Worm (Caenorhabditis elegans): ENCODE results near the gene fbxb-90.
A peak's percentile ranks its signal among the peaks of the same experiment; 100 is the strongest.

fbxb-90 gene

DNA sequence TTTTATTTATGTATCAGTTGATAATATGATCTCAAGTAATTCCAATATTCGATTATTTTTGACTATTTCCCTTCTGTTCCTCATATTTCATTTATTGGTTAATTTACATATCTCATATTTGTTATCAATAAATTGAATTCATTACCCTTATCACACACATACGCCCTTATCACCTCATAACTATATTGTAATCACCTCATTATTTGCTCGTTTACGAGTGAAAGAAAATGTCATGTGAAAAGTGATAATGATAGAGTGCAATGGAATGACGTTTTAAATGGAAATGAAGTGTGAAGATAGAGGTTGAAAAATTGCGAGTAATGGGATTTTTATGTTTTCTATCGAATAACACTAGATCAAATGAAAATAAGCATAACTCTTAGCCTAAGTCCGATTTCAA is 37.9 kb upstream of the fbxb-90 start:
- TF ChIP-seq npax-4 (tag; optimal IDR thresholded peaks at IDR 0.05) (no peak), unc-55 (GFP tag; optimal IDR thresholded peaks at IDR 0.05) (no peak), sox-4 (tag; optimal IDR thresholded peaks at IDR 0.05) (no peak), elt-2 (tag; optimal IDR thresholded peaks at IDR 0.05) (peak; percentile 99), pqm-1 (tag; optimal IDR thresholded peaks at IDR 0.05) (peak; percentile 53), pax-1 (tag; optimal IDR thresholded peaks at IDR 0.05) (no peak), ceh-45 (GFP tag; IDR thresholded peaks at IDR 0.05) (no peak), pros-1 (tag; optimal IDR thresholded peaks at IDR 0.05) (no peak), fkh-10 (GFP tag; optimal IDR thresholded peaks at IDR 0.05) (no peak), hlh-8 (tag; optimal IDR thresholded peaks at IDR 0.05) (no peak)

DNA sequence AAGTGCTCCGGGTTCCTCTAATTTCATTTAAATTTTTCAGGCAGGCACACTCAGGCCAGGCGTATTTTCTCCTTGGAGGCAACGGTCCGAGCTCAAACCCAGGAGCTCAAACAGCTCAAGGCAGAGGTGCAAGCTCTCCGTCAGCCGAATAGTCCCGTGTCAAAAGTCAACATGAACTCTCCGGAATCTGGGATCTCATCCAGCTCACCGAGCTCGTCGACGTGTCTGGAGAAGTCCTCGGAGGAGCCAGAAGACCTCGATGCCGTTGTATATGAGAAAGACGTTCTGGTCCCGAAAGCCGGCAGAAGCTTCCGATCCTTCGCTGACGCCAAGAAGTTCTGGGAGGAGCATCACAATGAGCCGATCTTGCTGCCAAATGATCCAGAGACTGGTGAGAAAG is 37.1 kb upstream of the fbxb-90 start:
- TF ChIP-seq sdc-2 (tag; optimal IDR thresholded peaks at IDR 0.05) (no peak), ceh-31 (tag; optimal IDR thresholded peaks at IDR 0.05) (no peak), ttx-3 (tag; optimal IDR thresholded peaks at IDR 0.05) (no peak), gmeb-2 (tag; optimal IDR thresholded peaks at IDR 0.05) (no peak), elt-2 (tag; optimal IDR thresholded peaks at IDR 0.05) (no peak), Y22D7AL.16 (tag; optimal IDR thresholded peaks at IDR 0.05) (no peak), pha-4 (tag; optimal IDR thresholded peaks at IDR 0.05) (no peak), rnt-1 (tag; optimal IDR thresholded peaks at IDR 0.05) (no peak), C08G9.2 (tag; optimal IDR thresholded peaks at IDR 0.05) (no peak), ets-4 (tag; optimal IDR thresholded peaks at IDR 0.05) (no peak), ceh-2 (tag; optimal IDR thresholded peaks at IDR 0.05) (no peak)

DNA sequence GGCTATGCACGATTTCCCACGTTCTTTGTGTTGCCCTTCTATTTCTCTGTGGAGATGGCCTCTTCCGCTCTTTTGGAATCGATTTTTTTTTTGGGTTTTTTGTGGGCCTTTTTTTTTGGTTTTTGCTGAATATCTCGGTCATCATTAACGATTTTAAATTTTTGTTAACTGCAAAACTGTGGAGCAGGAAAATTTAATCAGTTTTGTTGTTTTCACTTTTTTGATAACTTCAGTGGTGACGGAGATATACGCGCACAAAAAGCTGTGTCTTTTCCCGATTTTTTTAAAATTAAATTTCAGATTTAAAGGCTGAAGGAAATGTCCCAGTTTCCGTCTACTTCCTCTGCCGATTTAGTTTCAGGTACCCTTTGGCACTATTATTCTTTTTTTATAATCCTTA is 36.6 kb upstream of the fbxb-90 start, which contains the start of gene T24E12.1:
T24E12.1 (plus strand) TSS at position 301 of the 400 bp plus-strand sequence.
- TF ChIP-seq sox-2 (GFP tag; IDR thresholded peaks at IDR 0.05), result no peak
- TF ChIP-seq ceh-24 (tag; optimal IDR thresholded peaks at IDR 0.05), result no peak
- TF ChIP-seq hlh-13 (GFP tag; optimal IDR thresholded peaks at IDR 0.05), result no peak
- TF ChIP-seq hlh-15 (tag; optimal IDR thresholded peaks at IDR 0.05), result no peak
- no peak for TF ChIP-seq unc-42 (tag; optimal IDR thresholded peaks at IDR 0.05)
- TF ChIP-seq ceh-6 (GFP tag; optimal IDR thresholded peaks at IDR 0.05), result no peak
- TF ChIP-seq ceh-34 (tag; optimal IDR thresholded peaks at IDR 0.05), result no peak
- no peak for TF ChIP-seq ceh-19 (GFP tag; optimal IDR thresholded peaks at IDR 0.05)
- no peak for TF ChIP-seq T23F11.4 (GFP tag; optimal IDR thresholded peaks at IDR 0.05)
- TF ChIP-seq F13H6.1 (tag; optimal IDR thresholded peaks at IDR 0.05), result no peak
- TF ChIP-seq ref-2 (tag; optimal IDR thresholded peaks at IDR 0.05), result no peak
- TF ChIP-seq Y22D7AL.16 (tag; optimal IDR thresholded peaks at IDR 0.05), result no peak
- no peak for TF ChIP-seq nfya-1 (tag; optimal IDR thresholded peaks at IDR 0.05)
- no peak for TF ChIP-seq C08G9.2 (tag; optimal IDR thresholded peaks at IDR 0.05)
- no peak for TF ChIP-seq dve-1 (tag; optimal IDR thresholded peaks at IDR 0.05)
- no peak for TF ChIP-seq rnt-1 (tag; optimal IDR thresholded peaks at IDR 0.05)
- TF ChIP-seq elt-2 (tag; optimal IDR thresholded peaks at IDR 0.05), result no peak
- no peak for TF ChIP-seq syd-9 (tag; optimal IDR thresholded peaks at IDR 0.05)
- no peak for TF ChIP-seq ceh-48 (tag; optimal IDR thresholded peaks at IDR 0.05)
- no peak for TF ChIP-seq ttx-3 (tag; optimal IDR thresholded peaks at IDR 0.05)

DNA sequence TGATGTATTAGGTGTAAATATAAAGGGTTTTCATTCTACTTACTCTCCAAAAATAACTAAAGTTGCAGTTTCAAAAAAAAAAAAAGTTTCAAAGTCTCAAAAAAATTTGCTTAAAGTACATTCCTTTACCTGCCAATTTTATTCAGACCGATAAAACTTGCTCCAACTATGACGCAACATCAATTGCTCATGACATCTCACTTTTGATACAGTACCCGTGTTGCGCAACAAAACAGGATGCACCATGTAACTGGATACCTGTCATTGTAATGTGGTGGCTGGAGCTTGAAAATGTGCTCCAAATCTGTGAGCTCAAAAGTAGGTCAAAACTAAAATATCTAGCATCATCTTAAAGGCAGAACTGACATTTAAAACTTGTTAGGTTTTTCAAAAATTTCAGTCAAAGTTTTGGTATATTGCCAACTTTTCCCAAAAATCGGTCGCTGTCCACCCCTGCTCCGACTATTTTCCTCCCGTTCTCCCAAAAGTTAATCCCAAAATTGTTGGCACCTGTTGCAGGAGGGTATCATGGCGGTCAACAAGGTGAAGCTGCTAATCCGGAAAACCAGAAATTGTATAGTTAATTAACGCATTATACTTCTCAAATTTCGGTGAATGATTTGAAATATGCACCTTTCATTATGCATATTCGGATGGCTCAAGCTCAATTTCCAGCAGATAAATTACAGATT is 33.8 kb upstream of the fbxb-90 start, which contains the start of gene T24E12.2:
T24E12.2 (plus strand) TSS at position 642 of the 692 bp plus-strand sequence.
- no peak for TF ChIP-seq hlh-13 (GFP tag; optimal IDR thresholded peaks at IDR 0.05)
- TF ChIP-seq ceh-45 (GFP tag; IDR thresholded peaks at IDR 0.05), result no peak
- no peak for TF ChIP-seq hlh-15 (tag; optimal IDR thresholded peaks at IDR 0.05)
- TF ChIP-seq pha-4 (tag; optimal IDR thresholded peaks at IDR 0.05), result no peak
- TF ChIP-seq hlh-6 (tag; optimal IDR thresholded peaks at IDR 0.05), result no peak
- no peak for TF ChIP-seq Y22D7AL.16 (tag; optimal IDR thresholded peaks at IDR 0.05)
- no peak for TF ChIP-seq ama-1 (optimal IDR thresholded peaks at IDR 0.05)
- TF ChIP-seq mec-3 (tag; optimal IDR thresholded peaks at IDR 0.05; ENCODE audit: borderline replicate concordance), result no peak
- TF ChIP-seq fax-1 (tag; optimal IDR thresholded peaks at IDR 0.05), result no peak
- no peak for TF ChIP-seq pha-2 (tag; optimal IDR thresholded peaks at IDR 0.05)
- no peak for TF ChIP-seq pag-3 (tag; optimal IDR thresholded peaks at IDR 0.05; ENCODE audit: borderline replicate concordance)
- no peak for TF ChIP-seq C08G9.2 (tag; optimal IDR thresholded peaks at IDR 0.05)
- TF ChIP-seq ceh-18 (tag; optimal IDR thresholded peaks at IDR 0.05), result no peak
- TF ChIP-seq ahr-1 (tag; optimal IDR thresholded peaks at IDR 0.05), result no peak
- no peak for TF ChIP-seq ceh-31 (tag; optimal IDR thresholded peaks at IDR 0.05)
- TF ChIP-seq ceh-22 (tag; optimal IDR thresholded peaks at IDR 0.05), result no peak
- no peak for TF ChIP-seq ceh-14 (tag; optimal IDR thresholded peaks at IDR 0.05)
- no peak for TF ChIP-seq odd-2 (tag; optimal IDR thresholded peaks at IDR 0.05)
- no peak for TF ChIP-seq ceh-34 (tag; optimal IDR thresholded peaks at IDR 0.05)
- TF ChIP-seq ttx-3 (tag; optimal IDR thresholded peaks at IDR 0.05), result no peak

Measured in whole organism, late embryonic.